Worm (Caenorhabditis elegans): ENCODE data around the gene K08H2.2.

ce11 chrX:13245090-13245489 lies 10.3 kb upstream of the K08H2.2 start, which contains the start of gene hpl-1:
- TF ChIP-seq ama-1 (optimal IDR thresholded peaks at IDR 0.05) (no peak), scrt-1 (GFP tag; IDR thresholded peaks at IDR 0.05) (no peak), aly-1 (tag; optimal IDR thresholded peaks at IDR 0.05) (no peak), hmbx-1 (tag; optimal IDR thresholded peaks at IDR 0.05) (no peak), hnd-1 (tag; optimal IDR thresholded peaks at IDR 0.05) (no peak), tra-4 (tag; optimal IDR thresholded peaks at IDR 0.05) (no peak), ceh-36 (tag; optimal IDR thresholded peaks at IDR 0.05) (no peak), sea-1 (GFP tag; conservative IDR thresholded peaks at IDR 0.05) (no peak), ets-7 (tag; optimal IDR thresholded peaks at IDR 0.05) (no peak), pes-1 (GFP tag; IDR thresholded peaks at IDR 0.05) (no peak)
